Fruit fly (Drosophila melanogaster): ENCODE results near the gene PIG-Q.

DNA sequence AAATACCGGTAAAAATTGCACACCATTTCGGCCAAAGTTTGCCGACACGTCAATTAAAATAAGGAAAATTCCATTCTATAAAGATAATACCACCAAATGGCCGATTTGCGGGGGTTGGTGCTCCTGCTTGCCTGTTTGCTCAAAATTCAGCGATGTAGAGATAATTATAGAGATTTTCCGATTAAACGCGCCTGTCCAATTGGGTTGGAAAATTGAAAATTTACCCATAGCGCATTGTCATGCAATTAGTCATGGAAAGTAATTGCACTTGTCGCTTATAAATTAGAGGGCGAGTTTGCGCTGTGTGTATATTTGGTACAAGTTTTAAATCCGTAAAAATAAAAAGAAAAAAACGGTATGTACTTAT lies 39.4 kb upstream of the PIG-Q start:
- TF ChIP-seq CG15710 (tag; optimal IDR thresholded peaks at IDR 0.05) (no peak), fd96Ca (GFP tag; IDR thresholded peaks at IDR 0.05) (no peak), Pif1A (GFP tag; optimal IDR thresholded peaks at IDR 0.05) (no peak), Snoo (tag; optimal IDR thresholded peaks at IDR 0.05) (no peak), gl (tag; optimal IDR thresholded peaks at IDR 0.05) (no peak), EcR (GFP tag; optimal IDR thresholded peaks at IDR 0.05) (no peak), CG9948 (tag; optimal IDR thresholded peaks at IDR 0.05) (no peak)

Measured in whole organism, pupa.